Fruit fly (Drosophila melanogaster): ENCODE measurements around the gene eIF2A.

The eIF2A gene

dm6 chr3L:21824725-21825353, at the start of gene eIF2A:
TSS of gene eIF2A (plus strand) at chr3L:21824740.
- TF ChIP-seq CG10348 (GFP tag; IDR thresholded peaks at IDR 0.05) (no peak), fd96Ca (GFP tag; IDR thresholded peaks at IDR 0.05) (peak; percentile 38; the same call in 1 of the 3 replicates), CG8301 (tag; optimal IDR thresholded peaks at IDR 0.05) (no peak), D1 (tag; optimal IDR thresholded peaks at IDR 0.05) (no peak), CG15710 (tag; optimal IDR thresholded peaks at IDR 0.05) (peak; percentile 17), CG14655 (GFP tag; optimal IDR thresholded peaks at IDR 0.05) (no peak), CG32121 (GFP tag; IDR thresholded peaks at IDR 0.05) (0 out of 2 replicates have a peak, but pooled peaks have one; percentile 28), Ets98B (GFP tag; IDR thresholded peaks at IDR 0.05) (peak; percentile 56), EcR (GFP tag; optimal IDR thresholded peaks at IDR 0.05) (peak; percentile 36), CG17806 (tag; optimal IDR thresholded peaks at IDR 0.05) (peak; percentile 17), CG4496 (GFP tag; IDR thresholded peaks at IDR 0.05) (peak; percentile 56; the same call in 2 of the 3 replicates), CG12605 (GFP tag; IDR thresholded peaks at IDR 0.05) (peak; percentile 32; the same call in 1 of the 2 replicates), Snoo (tag; optimal IDR thresholded peaks at IDR 0.05) (peak; percentile 51), gl (tag; optimal IDR thresholded peaks at IDR 0.05) (peak; percentile 2)

dm6 chr3L:21787883-21788282, 36.7 kb upstream of the eIF2A start:
- TF ChIP-seq CG12605 (GFP tag; IDR thresholded peaks at IDR 0.05), result no peak

- TF ChIP-seq EcR (GFP tag; optimal IDR thresholded peaks at IDR 0.05), result peak; percentile 17
- TF ChIP-seq CG13204 (GFP tag; optimal IDR thresholded peaks at IDR 0.05), result peak; percentile 61
- TF ChIP-seq CG32121 (GFP tag; IDR thresholded peaks at IDR 0.05), result no peak
Observed at dm6 chr3L:21800424-21800823, 24.1 kb upstream of the eIF2A start.

- TF ChIP-seq Pif1B (GFP tag; optimal IDR thresholded peaks at IDR 0.05) (peak; percentile 65), CG10348 (GFP tag; IDR thresholded peaks at IDR 0.05) (peak; percentile 27; the same call in 1 of the 2 replicates), CG34367 (tag; optimal IDR thresholded peaks at IDR 0.05) (peak; percentile 65), CG8301 (tag; optimal IDR thresholded peaks at IDR 0.05) (peak; percentile 62), D1 (tag; optimal IDR thresholded peaks at IDR 0.05) (no peak), CG13204 (GFP tag; optimal IDR thresholded peaks at IDR 0.05) (no peak), CG12605 (GFP tag; IDR thresholded peaks at IDR 0.05) (no peak; the same call in 1 of the 2 replicates), fd96Ca (GFP tag; IDR thresholded peaks at IDR 0.05) (peak; percentile 71; the same call in 2 of the 3 replicates), CG8159 (tag; optimal IDR thresholded peaks at IDR 0.05) (peak; percentile 73), CG32121 (GFP tag; IDR thresholded peaks at IDR 0.05) (peak; percentile 81), CG9948 (tag; optimal IDR thresholded peaks at IDR 0.05) (peak; percentile 74), gl (tag; optimal IDR thresholded peaks at IDR 0.05) (no peak), Snoo (tag; optimal IDR thresholded peaks at IDR 0.05) (peak; percentile 52), CG4496 (GFP tag; IDR thresholded peaks at IDR 0.05) (peak; percentile 73), CG14655 (GFP tag; optimal IDR thresholded peaks at IDR 0.05) (peak; percentile 78), rn (GFP tag; IDR thresholded peaks at IDR 0.05) (peak; percentile 30; the same call in 1 of the 2 replicates), Ets98B (GFP tag; IDR thresholded peaks at IDR 0.05) (peak; percentile 84), CG17806 (tag; optimal IDR thresholded peaks at IDR 0.05) (peak; percentile 69), Pif1A (GFP tag; optimal IDR thresholded peaks at IDR 0.05) (peak; percentile 45), EcR (GFP tag; optimal IDR thresholded peaks at IDR 0.05) (peak; percentile 42), CG15710 (tag; optimal IDR thresholded peaks at IDR 0.05) (peak; percentile 67)
Observed at dm6 chr3L:21808003-21808530, 16.5 kb upstream of the eIF2A start.

- TF ChIP-seq CG4496 (GFP tag; IDR thresholded peaks at IDR 0.05), result peak; percentile 12; the same call in 2 of the 3 replicates
- peak; percentile 85 for TF ChIP-seq CG13204 (GFP tag; optimal IDR thresholded peaks at IDR 0.05)
- peak; percentile 6 for TF ChIP-seq Pif1B (GFP tag; optimal IDR thresholded peaks at IDR 0.05)
- TF ChIP-seq CG12605 (GFP tag; IDR thresholded peaks at IDR 0.05), result no peak
- TF ChIP-seq CG14655 (GFP tag; optimal IDR thresholded peaks at IDR 0.05), result no peak
Observed at dm6 chr3L:21808568-21808967, 16.0 kb upstream of the eIF2A start, which contains the start of gene eg. TSS of gene eg (plus strand) at chr3L:21808703.

dm6 chr3L:21813598-21813997, 10.9 kb upstream of the eIF2A start, which contains the start of gene CG43895:
TSS of gene CG43895 (minus strand) at chr3L:21813698.
- TF ChIP-seq CG15710 (tag; optimal IDR thresholded peaks at IDR 0.05) (no peak), CG14655 (GFP tag; optimal IDR thresholded peaks at IDR 0.05) (no peak), EcR (GFP tag; optimal IDR thresholded peaks at IDR 0.05) (no peak), CG13204 (GFP tag; optimal IDR thresholded peaks at IDR 0.05) (no peak), gl (tag; optimal IDR thresholded peaks at IDR 0.05) (no peak), CG8301 (tag; optimal IDR thresholded peaks at IDR 0.05) (no peak), CG9948 (tag; optimal IDR thresholded peaks at IDR 0.05) (no peak), fd96Ca (GFP tag; IDR thresholded peaks at IDR 0.05) (no peak), Pif1B (GFP tag; optimal IDR thresholded peaks at IDR 0.05) (no peak), CG10348 (GFP tag; IDR thresholded peaks at IDR 0.05) (no peak), CG32121 (GFP tag; IDR thresholded peaks at IDR 0.05) (no peak), Snoo (tag; optimal IDR thresholded peaks at IDR 0.05) (no peak), D1 (tag; optimal IDR thresholded peaks at IDR 0.05) (no peak), CG8159 (tag; optimal IDR thresholded peaks at IDR 0.05) (no peak), CG12605 (GFP tag; IDR thresholded peaks at IDR 0.05) (no peak), rn (GFP tag; IDR thresholded peaks at IDR 0.05) (no peak), CG34367 (tag; optimal IDR thresholded peaks at IDR 0.05) (no peak), Ets98B (GFP tag; IDR thresholded peaks at IDR 0.05) (no peak)

All from whole organism, pupa.